Worm (Caenorhabditis elegans) whole organism, dauer: ENCODE data around the gene C27C12.3.

Experiments used
- unc-62 ChIP-seq: sonication (generic microtip); optimal IDR thresholded peaks from 2 replicates; lab custom pipeline; 2017; ENCODE audit warnings: missing biosample characterization, missing genetic modification reagents, missing genetic modification characterization

Gene C27C12.3

ce11 chrX:14868200-14868599, 2.6 kb upstream of the C27C12.3 start, which contains the start of gene F31F6.1:
TSS of gene F31F6.1 (minus strand) at chrX:14868300.
- no peak for TF ChIP-seq unc-62

ce11 chrX:14861752-14862151, 3.9 kb downstream of the C27C12.3 start, which contains the start of gene dmd-4:
TSS of gene dmd-4 (minus strand) at chrX:14861852.
- no peak for TF ChIP-seq unc-62

- no peak for TF ChIP-seq unc-62
Observed at ce11 chrX:14853712-14854217, 11.9 kb downstream of the C27C12.3 start, which contains the start of the genes C27C12.1 and C27C12.4. TSS of gene C27C12.1 (minus strand) at chrX:14853762. TSS of gene C27C12.4 (plus strand) at chrX:14854086.

- no peak for TF ChIP-seq unc-62
Observed at ce11 chrX:14851904-14852303, 13.7 kb downstream of the C27C12.3 start.

ce11 chrX:14849054-14849453, 16.6 kb downstream of the C27C12.3 start, which contains the start of gene acd-3:
TSS of gene acd-3 (plus strand) at chrX:14849275.
- no peak for TF ChIP-seq unc-62

- no peak for TF ChIP-seq unc-62
Observed at ce11 chrX:14845637-14846036, 20.0 kb downstream of the C27C12.3 start, which contains the start of gene egrh-1. TSS of gene egrh-1 (plus strand) at chrX:14845937.

ce11 chrX:14844481-14844880, 21.2 kb downstream of the C27C12.3 start:
- TF ChIP-seq unc-62, result no peak

- no peak for TF ChIP-seq unc-62
Observed at ce11 chrX:14842846-14843369, 22.7 kb downstream of the C27C12.3 start.

ce11 chrX:14841030-14841429, 24.6 kb downstream of the C27C12.3 start:
- no peak for TF ChIP-seq unc-62

ce11 chrX:14838339-14838738, 27.3 kb downstream of the C27C12.3 start:
- no peak for TF ChIP-seq unc-62

ce11 chrX:14831531-14831930, 34.1 kb downstream of the C27C12.3 start, which contains the start of gene dpf-2:
TSS of gene dpf-2 (plus strand) at chrX:14831831.
- TF ChIP-seq unc-62, result no peak

- no peak for TF ChIP-seq unc-62
Observed at ce11 chrX:14828766-14829165, 36.9 kb downstream of the C27C12.3 start.

ce11 chrX:14824490-14825050, 41.1 kb downstream of the C27C12.3 start, which contains the start of gene mbk-1:
TSS of gene mbk-1 (minus strand) at chrX:14824540.
- no peak for TF ChIP-seq unc-62

ce11 chrX:14819495-14819894, 46.1 kb downstream of the C27C12.3 start:
- no peak for TF ChIP-seq unc-62

- TF ChIP-seq unc-62, result no peak
Observed at ce11 chrX:14818464-14819259, 47.0 kb downstream of the C27C12.3 start, which contains the start of gene epn-1. TSS of gene epn-1 (minus strand) at chrX:14818514.

- TF ChIP-seq unc-62, result no peak
Observed at ce11 chrX:14816717-14817116, 48.9 kb downstream of the C27C12.3 start.

ce11 chrX:14815412-14815811, 50.2 kb downstream of the C27C12.3 start:
- TF ChIP-seq unc-62, result no peak
